Fruit fly (Drosophila melanogaster) whole organism, embryonic: ENCODE results near the gene CG31778.

Experiments
- Ada2b ChIP-seq: fragments of 200-800 bp; sonication (Bioruptor generic); IDR thresholded peaks from 2 replicates; pipeline ENCODE4 v1.3.6; 2022; ENCODE audit warnings: missing biosample characterization, missing genetic modification characterization
- B-H1 ChIP-seq: fragments of 200-800 bp; sonication (Bioruptor generic); IDR thresholded peaks from 3 replicates; pipeline ENCODE4 v1.3.6; 2022; ENCODE audit warnings: missing biosample characterization, missing genetic modification characterization
- CG10321 ChIP-seq: fragments of 200-800 bp; sonication (Bioruptor generic); IDR thresholded peaks from 2 replicates; pipeline ENCODE4 v1.3.6; 2022; ENCODE audit warnings: missing biosample characterization, missing genetic modification characterization
- CG12391 ChIP-seq: fragments of 200-800 bp; sonication (Bioruptor generic); optimal IDR thresholded peaks from 3 replicates; lab custom pipeline; 2018; ENCODE audit warnings: missing biosample characterization, mild to moderate bottlenecking, missing genetic modification characterization, moderate library complexity
- CG14710 ChIP-seq: fragments of 200-800 bp; sonication (Bioruptor generic); optimal IDR thresholded peaks from 3 replicates; lab custom pipeline; 2019; ENCODE audit warnings: missing biosample characterization, mild to moderate bottlenecking, missing genetic modification characterization, moderate library complexity
- CG15601 ChIP-seq: fragments of 200-800 bp; sonication (Bioruptor generic); optimal IDR thresholded peaks from 3 replicates; lab custom pipeline; 2019; ENCODE audit warnings: missing biosample characterization, mild to moderate bottlenecking, missing genetic modification characterization, moderate library complexity
- CG17328 ChIP-seq: fragments of 200-800 bp; sonication (Bioruptor generic); IDR thresholded peaks from 2 replicates; pipeline ENCODE4 v1.3.6; 2022; ENCODE audit warnings: missing biosample characterization, missing genetic modification characterization
- CG18619 ChIP-seq: fragments of 200-800 bp; sonication (Bioruptor generic); optimal IDR thresholded peaks from 3 replicates; lab custom pipeline; 2017; ENCODE audit warnings: missing biosample characterization, mild to moderate bottlenecking, missing genetic modification characterization
- CG2678 ChIP-seq: fragments of 200-800 bp; sonication (Bioruptor generic); optimal IDR thresholded peaks from 3 replicates; lab custom pipeline; 2019; ENCODE audit warnings: missing biosample characterization, mild to moderate bottlenecking, missing genetic modification characterization, moderate library complexity
- CG2712 ChIP-seq: fragments of 200-800 bp; optimal IDR thresholded peaks from 3 replicates; lab custom pipeline; 2019; ENCODE audit warnings: missing biosample characterization, mild to moderate bottlenecking, missing genetic modification characterization, moderate library complexity
- CG32532 ChIP-seq: fragments of 200-800 bp; sonication (Bioruptor generic); IDR thresholded peaks from 2 replicates; pipeline ENCODE4 v1.3.6; 2022; ENCODE audit warnings: missing biosample characterization, missing genetic modification characterization
- CG32772 ChIP-seq: fragments of 200-800 bp; sonication (Bioruptor generic); IDR thresholded peaks from 2 replicates; pipeline ENCODE4 v1.3.6; 2022; ENCODE audit warnings: missing biosample characterization, missing genetic modification characterization
- CG34376 ChIP-seq: fragments of 200-800 bp; sonication (Bioruptor generic); optimal IDR thresholded peaks from 2 replicates; lab custom pipeline; 2018; ENCODE audit warnings: missing biosample characterization, mild to moderate bottlenecking, missing genetic modification characterization
- CG34422 ChIP-seq: fragments of 200-800 bp; sonication (Bioruptor generic); IDR thresholded peaks from 3 replicates; pipeline ENCODE4 v1.3.6; 2022; ENCODE audit warnings: missing biosample characterization, missing genetic modification characterization
- CG3838 ChIP-seq: fragments of 200-800 bp; sonication (Bioruptor generic); optimal IDR thresholded peaks from 3 replicates; lab custom pipeline; 2016; ENCODE audit warnings: missing biosample characterization, missing genetic modification characterization
- CG4854 ChIP-seq: fragments of 200-800 bp; sonication (Bioruptor generic); optimal IDR thresholded peaks from 2 replicates; lab custom pipeline; 2016; ENCODE audit warnings: missing biosample characterization, missing genetic modification characterization, inconsistent platforms
- CG7357 ChIP-seq: fragments of 200-800 bp; sonication (Bioruptor generic); IDR thresholded peaks from 3 replicates; pipeline ENCODE4 v1.3.6; 2022; ENCODE audit warnings: missing biosample characterization, missing genetic modification characterization
- CG8924 ChIP-seq: fragments of 200-800 bp; optimal IDR thresholded peaks from 3 replicates; lab custom pipeline; 2019; ENCODE audit warnings: missing biosample characterization, mild to moderate bottlenecking, missing genetic modification characterization, moderate library complexity
- CG9797 ChIP-seq: fragments of 200-800 bp; sonication (Bioruptor generic); optimal IDR thresholded peaks from 3 replicates; lab custom pipeline; 2018; ENCODE audit warnings: missing biosample characterization, mild to moderate bottlenecking, missing genetic modification characterization
- CG9876 ChIP-seq: fragments of 200-800 bp; sonication (Bioruptor generic); optimal IDR thresholded peaks from 2 replicates; lab custom pipeline; 2016; ENCODE audit warnings: missing biosample characterization, missing genetic modification characterization
- Camta ChIP-seq: fragments of 200-800 bp; sonication (Bioruptor generic); optimal IDR thresholded peaks from 2 replicates; lab custom pipeline; 2016; ENCODE audit warnings: missing biosample characterization, missing genetic modification characterization
- CoRest ChIP-seq: fragments of 200-800 bp; sonication (Bioruptor generic); optimal IDR thresholded peaks from 3 replicates; lab custom pipeline; 2018; ENCODE audit warnings: missing biosample characterization, mild to moderate bottlenecking, missing genetic modification characterization, moderate library complexity
- Dip2 ChIP-seq: fragments of 200-800 bp; sonication (Bioruptor generic); IDR thresholded peaks from 2 replicates; pipeline ENCODE4 v1.3.6; 2022; ENCODE audit warnings: missing biosample characterization, missing genetic modification characterization
- E2f1 ChIP-seq: fragments of 200-800 bp; sonication (Bioruptor generic); IDR thresholded peaks from 2 replicates; pipeline ENCODE4 v1.3.6; 2022; ENCODE audit warnings: missing biosample characterization, missing genetic modification characterization
- E2f2 ChIP-seq: fragments of 200-800 bp; sonication (Bioruptor generic); IDR thresholded peaks from 2 replicates; pipeline ENCODE4 v1.3.6; 2022; ENCODE audit warnings: missing biosample characterization, missing genetic modification characterization
- HLH3B ChIP-seq: fragments of 200-800 bp; sonication (Bioruptor generic); IDR thresholded peaks from 2 replicates; pipeline ENCODE4 v1.3.6; 2022; ENCODE audit warnings: missing biosample characterization, missing genetic modification characterization
- HLH54F ChIP-seq: fragments of 200-800 bp; sonication (Bioruptor generic); optimal IDR thresholded peaks from 3 replicates; lab custom pipeline; 2016; ENCODE audit warnings: missing biosample characterization, missing genetic modification characterization
- HLHmδ ChIP-seq: fragments of 200-800 bp; sonication (Bioruptor generic); optimal IDR thresholded peaks from 2 replicates; lab custom pipeline; 2018; ENCODE audit warnings: missing biosample characterization, mild to moderate bottlenecking, missing genetic modification characterization, moderate library complexity
- Hr3 ChIP-seq: fragments of 200-800 bp; sonication (Bioruptor generic); optimal IDR thresholded peaks from 3 replicates; lab custom pipeline; 2016; ENCODE audit warnings: missing biosample characterization, missing genetic modification characterization
- Hr39 ChIP-seq: fragments of >200 bp; optimal IDR thresholded peaks from 2 replicates; lab custom pipeline; 2017
- NC2α ChIP-seq: fragments of 200-800 bp; sonication (Bioruptor generic); optimal IDR thresholded peaks from 2 replicates; lab custom pipeline; 2016; ENCODE audit warnings: missing biosample characterization, missing genetic modification characterization
- Tbp ChIP-seq: fragments of >200 bp; optimal IDR thresholded peaks from 2 replicates; lab custom pipeline; 2018; ENCODE audit warnings: missing biosample characterization, missing genetic modification characterization
- ac ChIP-seq: fragments of 200-800 bp; sonication (Bioruptor generic); optimal IDR thresholded peaks from 3 replicates; lab custom pipeline; 2017; ENCODE audit warnings: missing biosample characterization, mild to moderate bottlenecking, missing genetic modification characterization
- al ChIP-seq: fragments of 200-800 bp; sonication (Bioruptor generic); IDR thresholded peaks from 2 replicates; pipeline ENCODE4 v1.3.6; 2022; ENCODE audit warnings: missing biosample characterization, missing genetic modification characterization
- cas ChIP-seq: fragments of 200-800 bp; sonication (Bioruptor generic); IDR thresholded peaks from 2 replicates; pipeline ENCODE4 v1.3.6; 2022; ENCODE audit warnings: missing biosample characterization, missing genetic modification characterization
- dan ChIP-seq: fragments of 200-800 bp; sonication (Bioruptor generic); IDR thresholded peaks from 2 replicates; pipeline ENCODE4 v1.3.6; 2022; ENCODE audit warnings: missing biosample characterization, missing genetic modification characterization
- danr ChIP-seq: fragments of 200-800 bp; sonication (Bioruptor generic); IDR thresholded peaks from 2 replicates; pipeline ENCODE4 v1.3.6; 2022; ENCODE audit warnings: missing biosample characterization, missing genetic modification characterization
- disco-r ChIP-seq: fragments of 200-800 bp; sonication (Bioruptor generic); optimal IDR thresholded peaks from 2 replicates; lab custom pipeline; 2016; ENCODE audit warnings: missing biosample characterization, missing genetic modification characterization
- dmrt11E ChIP-seq: fragments of 200-800 bp; sonication (Bioruptor generic); optimal IDR thresholded peaks from 3 replicates; lab custom pipeline; 2018; ENCODE audit warnings: missing biosample characterization, mild to moderate bottlenecking, missing genetic modification characterization, moderate library complexity
- fd102C ChIP-seq: fragments of 200-800 bp; sonication (Bioruptor generic); optimal IDR thresholded peaks from 2 replicates; lab custom pipeline; 2018; ENCODE audit warnings: missing biosample characterization, mild to moderate bottlenecking, missing genetic modification characterization, moderate library complexity
- hb ChIP-seq: fragments of 200-800 bp; sonication (Bioruptor generic); IDR thresholded peaks from 3 replicates; pipeline ENCODE4 v1.3.6; 2022; ENCODE audit warnings: missing biosample characterization, missing genetic modification characterization; ENCODE audit not compliant: partially characterized antibody
- ken ChIP-seq: fragments of 200-800 bp; sonication (Bioruptor generic); IDR thresholded peaks from 3 replicates; pipeline ENCODE4 v1.3.6; 2022; ENCODE audit warnings: missing biosample characterization, missing genetic modification characterization
- lmd ChIP-seq: fragments of 200-800 bp; sonication (Bioruptor generic); IDR thresholded peaks from 2 replicates; pipeline ENCODE4 v1.3.6; 2022; ENCODE audit warnings: missing biosample characterization, missing genetic modification characterization
- mirr ChIP-seq: fragments of 200-800 bp; sonication (Bioruptor generic); optimal IDR thresholded peaks from 3 replicates; lab custom pipeline; 2018; ENCODE audit warnings: missing biosample characterization, mild to moderate bottlenecking, missing genetic modification characterization
- pnt ChIP-seq: fragments of 200-800 bp; sonication (Bioruptor generic); optimal IDR thresholded peaks from 3 replicates; lab custom pipeline; 2016; ENCODE audit warnings: missing biosample characterization, missing genetic modification characterization
- pros ChIP-seq: fragments of 200-800 bp; sonication (Bioruptor generic); optimal IDR thresholded peaks from 3 replicates; lab custom pipeline; 2019; ENCODE audit warnings: missing biosample characterization, mild to moderate bottlenecking, missing genetic modification characterization, moderate library complexity
- pzg ChIP-seq: fragments of 200-800 bp; sonication (Bioruptor generic); optimal IDR thresholded peaks from 3 replicates; lab custom pipeline; 2018; ENCODE audit warnings: missing biosample characterization, mild to moderate bottlenecking, missing genetic modification characterization, moderate library complexity
- salm ChIP-seq: fragments of 200-800 bp; sonication (Bioruptor generic); optimal IDR thresholded peaks from 2 replicates; lab custom pipeline; 2018; ENCODE audit warnings: missing biosample characterization, mild to moderate bottlenecking, missing genetic modification characterization
- sc ChIP-seq, 3 experiments: fragments of >200 bp in 2 of 3; fragments of 200-800 bp in 1 of 3; sonication (Bioruptor generic) in 1 of 3; optimal IDR thresholded peaks; 2 replicates in 2 of 3; 3 replicates in 1 of 3; lab custom pipeline; 2017; ENCODE audit warnings: mild to moderate bottlenecking in 1 of 3, missing biosample characterization in 1 of 3, missing genetic modification characterization in 1 of 3, missing genetic modification reagents in 1 of 3
- scrt ChIP-seq: fragments of 200-800 bp; sonication (Bioruptor generic); optimal IDR thresholded peaks from 2 replicates; lab custom pipeline; 2018; ENCODE audit warnings: missing biosample characterization, mild to moderate bottlenecking, missing genetic modification characterization, moderate library complexity
- tgo ChIP-seq: fragments of 200-800 bp; sonication (Bioruptor generic); IDR thresholded peaks from 3 replicates; pipeline ENCODE4 v1.3.6; 2022; ENCODE audit warnings: missing biosample characterization, missing genetic modification characterization
- usp ChIP-seq: fragments of >200 bp; optimal IDR thresholded peaks from 2 replicates; lab custom pipeline; 2017; ENCODE audit warnings: missing biosample characterization, missing genetic modification characterization

Gene CG31778

DNA sequence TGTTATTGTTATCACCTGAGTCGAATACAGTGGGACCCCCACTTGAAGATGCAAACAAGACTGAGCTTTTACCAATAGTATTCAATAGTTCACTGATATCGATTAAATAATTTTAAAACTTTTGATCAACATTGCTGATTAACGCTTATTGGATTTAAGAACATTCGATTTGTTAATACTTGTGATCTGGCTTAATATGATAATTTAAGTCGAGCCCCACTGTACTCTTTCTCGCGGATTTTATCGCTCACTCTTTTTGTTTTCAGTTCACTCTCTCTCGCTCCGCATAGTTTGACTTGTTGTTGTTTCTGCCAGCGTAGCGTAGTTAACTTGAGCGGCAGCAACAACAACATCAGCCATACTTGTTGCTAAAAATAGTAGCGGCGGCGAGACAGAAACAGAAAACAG lies 49.6 kb downstream of the CG31778 start (continued):
- peak; percentile 69 for TF ChIP-seq fd102C (GFP tag; lab: Kevin White, UChicago)
- TF ChIP-seq CG15601 (tag; lab: Kevin White, UChicago) = peak; percentile 98
- no peak for TF ChIP-seq usp
- peak; percentile 98 for TF ChIP-seq CG34422 (GFP tag; lab: Robert Waterston, UW)
- TF ChIP-seq HLH54F (GFP tag; lab: Kevin White, UChicago) = peak; percentile 97
- TF ChIP-seq Ada2b = peak; percentile 98
- peak; percentile 96 for TF ChIP-seq al
- TF ChIP-seq CG9797 (GFP tag; lab: Kevin White, UChicago) = peak; percentile 64
- no peak for TF ChIP-seq hb (GFP tag; lab: Robert Waterston, UW)
- peak; percentile 88 for TF ChIP-seq pros (GFP tag; lab: Kevin White, UChicago)
- peak; percentile 99 for TF ChIP-seq CG12391 (tag; lab: Kevin White, UChicago)
- TF ChIP-seq E2f1 (GFP tag; lab: Robert Waterston, UW) = peak; percentile 98
- peak; percentile 99 for TF ChIP-seq CG2678
- TF ChIP-seq dan (GFP tag; lab: Robert Waterston, UW) = no peak; the same call in 1 of the 2 replicates
- peak; percentile 96 for TF ChIP-seq NC2α (GFP tag; lab: Kevin White, UChicago)
- peak; percentile 88 for TF ChIP-seq CG3838 (GFP tag; lab: Kevin White, UChicago)
- peak; percentile 99 for TF ChIP-seq CG32532 (GFP tag; lab: Robert Waterston, UW)
- no peak for TF ChIP-seq HLHmδ (GFP tag; lab: Kevin White, UChicago)
- TF ChIP-seq lmd (GFP tag; lab: Robert Waterston, UW) = peak; percentile 98
- TF ChIP-seq mirr = peak; percentile 99
- peak; percentile 95 for TF ChIP-seq danr (GFP tag; lab: Robert Waterston, UW)
- peak; percentile 97 for TF ChIP-seq tgo
- TF ChIP-seq pzg (GFP tag; lab: Kevin White, UChicago) = peak; percentile 34
- TF ChIP-seq CG32772 (GFP tag; lab: Robert Waterston, UW) = peak; percentile 97
- no peak for TF ChIP-seq sc (optimal IDR thresholded peaks at IDR 0.05; lab: Kevin White, UChicago)
- TF ChIP-seq sc (GFP tag; optimal IDR thresholded peaks at IDR 0.05; lab: Kevin White, UChicago) = peak; percentile 98
- TF ChIP-seq CG4854 (GFP tag; lab: Kevin White, UChicago) = peak; percentile 97
- TF ChIP-seq CG2712 (tag; lab: Kevin White, UChicago) = peak; percentile 99
- peak; percentile 97 for TF ChIP-seq disco-r (GFP tag; lab: Kevin White, UChicago)
- TF ChIP-seq HLH3B (GFP tag; lab: Robert Waterston, UW) = peak; percentile 98
- peak; percentile 98 for TF ChIP-seq pnt (GFP tag; lab: Kevin White, UChicago)
- TF ChIP-seq CG7357 (GFP tag; lab: Robert Waterston, UW) = peak; percentile 92
- peak; percentile 94 for TF ChIP-seq cas
- TF ChIP-seq CG10321 (GFP tag; lab: Robert Waterston, UW) = peak; percentile 82
- TF ChIP-seq scrt (GFP tag; lab: Kevin White, UChicago) = peak; percentile 97
- peak; percentile 97 for TF ChIP-seq CG14710 (tag; lab: Kevin White, UChicago)
- peak; percentile 97 for TF ChIP-seq dmrt11E
- TF ChIP-seq CG34376 (GFP tag; lab: Kevin White, UChicago) = peak; percentile 99
- peak; percentile 97 for TF ChIP-seq ac (GFP tag; lab: Kevin White, UChicago)
- peak; percentile 98 for TF ChIP-seq Camta (GFP tag; lab: Kevin White, UChicago)
- TF ChIP-seq B-H1 = peak; percentile 97
- no peak for TF ChIP-seq Tbp
- TF ChIP-seq E2f2 (GFP tag; lab: Robert Waterston, UW) = peak; percentile 87
- peak; percentile 98 for TF ChIP-seq salm
- TF ChIP-seq CG9876 (GFP tag; lab: Kevin White, UChicago) = peak; percentile 94
- peak; percentile 95 for TF ChIP-seq Hr3 (GFP tag; lab: Kevin White, UChicago)
- no peak for TF ChIP-seq Hr39 (lab: Kevin White, UChicago)
- peak; percentile 99 for TF ChIP-seq CG8924 (tag; lab: Kevin White, UChicago)
- TF ChIP-seq CoRest (tag; lab: Kevin White, UChicago) = peak; percentile 99
- peak; percentile 98 for TF ChIP-seq CG18619 (GFP tag; lab: Kevin White, UChicago)
- peak; percentile 97 for TF ChIP-seq CG17328 (GFP tag; lab: Robert Waterston, UW)
- no peak; the same call in 1 of the 2 replicates for TF ChIP-seq Dip2 (GFP tag; lab: Robert Waterston, UW)
- peak; percentile 98 for TF ChIP-seq ken (GFP tag; lab: Robert Waterston, UW)
